Worm (Caenorhabditis elegans): ENCODE measurements around the gene C55B6.1.

C55B6.1 gene

ce11 chrX:7234723-7235203 is 34.6 kb downstream of the C55B6.1 start (continued):
- TF ChIP-seq vab-7 (GFP tag; IDR thresholded peaks at IDR 0.05) (no peak), daf-19 (GFP tag; conservative IDR thresholded peaks at IDR 0.05) (no peak), arid-1 (GFP tag; conservative IDR thresholded peaks at IDR 0.05) (no peak), tag-97 (GFP tag; IDR thresholded peaks at IDR 0.05) (no peak), dmd-8 (GFP tag; IDR thresholded peaks at IDR 0.05) (no peak), php-3 (GFP tag; IDR thresholded peaks at IDR 0.05) (no peak), zip-11 (GFP tag; IDR thresholded peaks at IDR 0.05) (no peak), snpc-1.2 (GFP tag; IDR thresholded peaks at IDR 0.05) (peak; percentile 30; the same call in 1 of the 2 replicates), mes-2 (tag; optimal IDR thresholded peaks at IDR 0.05; ENCODE audit: poor library complexity, severe bottlenecking) (peak; percentile 7), set-16 (GFP tag; IDR thresholded peaks at IDR 0.05) (peak; percentile 60), daf-8 (GFP tag; IDR thresholded peaks at IDR 0.05) (no peak), T26A8.4 (GFP tag; IDR thresholded peaks at IDR 0.05) (no peak), nhr-48 (tag; optimal IDR thresholded peaks at IDR 0.05) (no peak), ceh-44 (GFP tag; IDR thresholded peaks at IDR 0.05) (no peak), sdz-12 (GFP tag; optimal IDR thresholded peaks at IDR 0.05) (no peak), Y48G9A.11 (GFP tag; IDR thresholded peaks at IDR 0.05) (no peak), hmg-1.1 (GFP tag; IDR thresholded peaks at IDR 0.05) (peak; percentile 79), nhr-11 (tag; optimal IDR thresholded peaks at IDR 0.05) (peak; percentile 25), aha-1 (tag) (peak; percentile 99), nhr-76 (tag; optimal IDR thresholded peaks at IDR 0.05) (no peak), lin-29 (GFP tag; IDR thresholded peaks at IDR 0.05) (no peak), spr-1 (tag; optimal IDR thresholded peaks at IDR 0.05) (peak; percentile 3), cey-2 (tag; optimal IDR thresholded peaks at IDR 0.05; ENCODE audit: borderline replicate concordance, insufficient read depth) (no peak), zfp-3 (GFP tag; conservative IDR thresholded peaks at IDR 0.05) (no peak), dmd-9 (GFP tag; IDR thresholded peaks at IDR 0.05) (no peak), egl-43 (GFP tag; IDR thresholded peaks at IDR 0.05) (peak; percentile 49; the same call in 1 of the 2 replicates), zag-1 (tag; optimal IDR thresholded peaks at IDR 0.05) (no peak), egl-27 (tag; optimal IDR thresholded peaks at IDR 0.05) (no peak), ztf-7 (tag; optimal IDR thresholded peaks at IDR 0.05) (peak; percentile 12), gei-8 (GFP tag; optimal IDR thresholded peaks at IDR 0.05) (no peak), daf-16 (GFP tag; optimal IDR thresholded peaks at IDR 0.05) (peak in 1 of 2 experiments; percentile 36), daf-16 (tag; optimal IDR thresholded peaks at IDR 0.05) (peak; percentile 64), dmd-6 (GFP tag; IDR thresholded peaks at IDR 0.05) (peak; percentile 51; the same call in 1 of the 2 replicates), madf-5 (GFP tag; IDR thresholded peaks at IDR 0.05) (no peak), Y105C5A.15 (GFP tag; IDR thresholded peaks at IDR 0.05) (no peak), nhr-28 (tag; optimal IDR thresholded peaks at IDR 0.05) (peak; percentile 59), ceh-20 (GFP tag; IDR thresholded peaks at IDR 0.05) (no peak), zip-2 (tag; optimal IDR thresholded peaks at IDR 0.05) (no peak), nhr-42 (GFP tag; IDR thresholded peaks at IDR 0.05) (no peak), dve-1 (tag; optimal IDR thresholded peaks at IDR 0.05; ENCODE audit: insufficient read depth) (peak; percentile 12), attf-4 (tag; optimal IDR thresholded peaks at IDR 0.05) (peak; percentile 14), lsy-2 (tag; optimal IDR thresholded peaks at IDR 0.05) (peak in 1 of 2 experiments; percentile 29), mxl-3 (GFP tag; optimal IDR thresholded peaks at IDR 0.05) (peak; percentile 19), nhr-111 (GFP tag; optimal IDR thresholded peaks at IDR 0.05) (no peak), ces-1 (GFP tag; optimal IDR thresholded peaks at IDR 0.05) (peak; percentile 34), jun-1 (tag; optimal IDR thresholded peaks at IDR 0.05) (no peak), lin-38 (GFP tag; IDR thresholded peaks at IDR 0.05) (no peak), lin-1 (GFP tag; IDR thresholded peaks at IDR 0.05) (0 out of 2 replicates have a peak, but pooled peaks have one; percentile 22), tra-1 (GFP tag; IDR thresholded peaks at IDR 0.05) (no peak), nhr-6 (tag; optimal IDR thresholded peaks at IDR 0.05) (peak; percentile 37), Y75B8A.6 (GFP tag; IDR thresholded peaks at IDR 0.05) (no peak), ZK337.2 (GFP tag; IDR thresholded peaks at IDR 0.05) (no peak)

Data from whole organism, L4 larva.